Fruit fly (Drosophila melanogaster) whole organism, embryonic: ENCODE results near the gene CG17097.
A peak's percentile ranks its signal among the peaks of the same experiment; 100 is the strongest.

Experiments used
- CG10565 ChIP-seq: fragments of 200-800 bp; sonication (Bioruptor generic); optimal IDR thresholded peaks from 3 replicates; lab custom pipeline; 2016; ENCODE audit warnings: missing biosample characterization, mild to moderate bottlenecking, missing genetic modification characterization
- CG11695 ChIP-seq: fragments of 200-800 bp; sonication (Bioruptor generic); IDR thresholded peaks from 3 replicates; pipeline ENCODE4 v1.3.6; 2022; ENCODE audit warnings: missing biosample characterization, missing genetic modification characterization
- CG12071 ChIP-seq: fragments of 200-800 bp; sonication (Bioruptor generic); optimal IDR thresholded peaks from 3 replicates; lab custom pipeline; 2018; ENCODE audit warnings: missing biosample characterization, mild to moderate bottlenecking, missing genetic modification characterization
- CG12299 ChIP-seq: fragments of 200-800 bp; sonication (Bioruptor generic); optimal IDR thresholded peaks from 2 replicates; lab custom pipeline; 2018; ENCODE audit warnings: missing biosample characterization, mild to moderate bottlenecking, missing genetic modification characterization
- CG13123 ChIP-seq: fragments of 200-800 bp; sonication (Bioruptor generic); optimal IDR thresholded peaks from 2 replicates; lab custom pipeline; 2016; ENCODE audit warnings: missing biosample characterization, missing genetic modification characterization
- CG13287 ChIP-seq: fragments of 200-800 bp; sonication (Bioruptor generic); IDR thresholded peaks from 2 replicates; pipeline ENCODE4 v1.3.6; 2022; ENCODE audit warnings: missing biosample characterization, missing genetic modification characterization; ENCODE audit not compliant: partially characterized antibody
- CG13624 ChIP-seq: fragments of 200-800 bp; sonication (Bioruptor generic); optimal IDR thresholded peaks from 2 replicates; lab custom pipeline; 2016; ENCODE audit warnings: missing biosample characterization, missing genetic modification characterization
- CG13775 ChIP-seq: fragments of 200-800 bp; sonication (Bioruptor generic); optimal IDR thresholded peaks from 3 replicates; lab custom pipeline; 2017; ENCODE audit warnings: missing biosample characterization, mild to moderate bottlenecking, missing genetic modification characterization
- CG13894 ChIP-seq: fragments of 200-800 bp; sonication (Bioruptor generic); optimal IDR thresholded peaks from 3 replicates; lab custom pipeline; 2018; ENCODE audit warnings: missing biosample characterization, mild to moderate bottlenecking, missing genetic modification characterization, moderate library complexity
- CG14014 ChIP-seq: fragments of 200-800 bp; sonication (Bioruptor generic); IDR thresholded peaks from 2 replicates; pipeline ENCODE4 v1.3.6; 2022; ENCODE audit warnings: missing biosample characterization, missing genetic modification characterization
- CG17328 ChIP-seq: fragments of 200-800 bp; sonication (Bioruptor generic); IDR thresholded peaks from 2 replicates; pipeline ENCODE4 v1.3.6; 2022; ENCODE audit warnings: missing biosample characterization, missing genetic modification characterization
- CG18476 ChIP-seq: fragments of 200-800 bp; sonication (Bioruptor generic); optimal IDR thresholded peaks from 2 replicates; lab custom pipeline; 2016; ENCODE audit warnings: missing biosample characterization, mild to moderate bottlenecking, missing genetic modification characterization
- CG2199 ChIP-seq: fragments of 200-800 bp; sonication (Bioruptor generic); IDR thresholded peaks from 3 replicates; pipeline ENCODE4 v1.3.6; 2022; ENCODE audit warnings: missing biosample characterization, missing genetic modification characterization
- CG4360 ChIP-seq: fragments of 200-800 bp; sonication (Bioruptor generic); IDR thresholded peaks from 2 replicates; pipeline ENCODE4 v1.3.6; 2022; ENCODE audit warnings: missing biosample characterization, missing genetic modification characterization
- CG4854 ChIP-seq: fragments of 200-800 bp; sonication (Bioruptor generic); optimal IDR thresholded peaks from 2 replicates; lab custom pipeline; 2016; ENCODE audit warnings: missing biosample characterization, missing genetic modification characterization, inconsistent platforms
- CG5180 ChIP-seq: fragments of 200-800 bp; sonication (Bioruptor generic); optimal IDR thresholded peaks from 3 replicates; lab custom pipeline; 2017; ENCODE audit warnings: missing biosample characterization, missing genetic modification characterization, mild to moderate bottlenecking, moderate library complexity, missing genetic modification reagents
- CG6791 ChIP-seq: fragments of 200-800 bp; sonication (Bioruptor generic); IDR thresholded peaks from 3 replicates; pipeline ENCODE4 v1.3.6; 2022; ENCODE audit warnings: missing biosample characterization, missing genetic modification characterization; ENCODE audit not compliant: partially characterized antibody
- D19A ChIP-seq: fragments of 200-800 bp; optimal IDR thresholded peaks from 3 replicates; lab custom pipeline; 2019; ENCODE audit warnings: missing biosample characterization, mild to moderate bottlenecking, missing genetic modification characterization, moderate library complexity
- GATAe ChIP-seq: fragments of 200-800 bp; sonication (Bioruptor generic); conservative IDR thresholded peaks from 2 replicates; pipeline ENCODE4 v1.3.6; 2022; ENCODE audit warnings: missing biosample characterization, missing genetic modification characterization
- Gug ChIP-seq: fragments of 200-800 bp; sonication (Bioruptor generic); IDR thresholded peaks from 4 replicates; pipeline ENCODE4 v1.3.6; 2022; ENCODE audit warnings: missing biosample characterization, missing genetic modification characterization
- H2.0 ChIP-seq: fragments of 200-800 bp; sonication (Bioruptor generic); IDR thresholded peaks from 2 replicates; pipeline ENCODE4 v1.3.6; 2022; ENCODE audit warnings: missing biosample characterization, missing genetic modification characterization
- HLHmδ ChIP-seq: fragments of 200-800 bp; sonication (Bioruptor generic); optimal IDR thresholded peaks from 2 replicates; lab custom pipeline; 2018; ENCODE audit warnings: missing biosample characterization, mild to moderate bottlenecking, missing genetic modification characterization, moderate library complexity
- Hand ChIP-seq: fragments of 200-800 bp; sonication (Bioruptor generic); optimal IDR thresholded peaks from 2 replicates; lab custom pipeline; 2017; ENCODE audit warnings: mild to moderate bottlenecking, missing biosample characterization, missing genetic modification reagents, missing genetic modification characterization
- Kr ChIP-seq: fragments of 200-800 bp; sonication (Bioruptor generic); optimal IDR thresholded peaks from 2 replicates; lab custom pipeline; 2017; ENCODE audit warnings: missing biosample characterization, mild to moderate bottlenecking, missing genetic modification characterization
- Lhr ChIP-seq: fragments of 200-800 bp; sonication (Bioruptor generic); optimal IDR thresholded peaks from 3 replicates; lab custom pipeline; 2017; ENCODE audit warnings: mild to moderate bottlenecking, missing biosample characterization, missing genetic modification reagents, missing genetic modification characterization
- Max ChIP-seq: fragments of 200-800 bp; sonication (Bioruptor generic); optimal IDR thresholded peaks from 2 replicates; lab custom pipeline; 2016; ENCODE audit warnings: missing biosample characterization, mild to moderate bottlenecking, missing genetic modification characterization
- Med ChIP-seq: fragments of 200-800 bp; sonication (Bioruptor generic); peaks from one replicate; lab custom pipeline; 2016; ENCODE audit warnings: missing biosample characterization, missing genetic modification characterization, mild to moderate bottlenecking, inconsistent platforms, moderate library complexity
- Rfx ChIP-seq: fragments of 200-800 bp; sonication (Bioruptor generic); IDR thresholded peaks from 2 replicates; pipeline ENCODE4 v1.3.6; 2022; ENCODE audit warnings: missing biosample characterization, missing genetic modification characterization
- Six4 ChIP-seq: fragments of 200-800 bp; sonication (Bioruptor generic); optimal IDR thresholded peaks from 2 replicates; lab custom pipeline; 2016; ENCODE audit warnings: missing biosample characterization, missing genetic modification characterization
- ac ChIP-seq: fragments of 200-800 bp; sonication (Bioruptor generic); optimal IDR thresholded peaks from 3 replicates; lab custom pipeline; 2017; ENCODE audit warnings: missing biosample characterization, mild to moderate bottlenecking, missing genetic modification characterization
- cad ChIP-seq: fragments of >200 bp; optimal IDR thresholded peaks from 2 replicates; lab custom pipeline; 2017; ENCODE audit warnings: missing biosample characterization, missing genetic modification characterization
- crol ChIP-seq: fragments of 200-800 bp; sonication (Bioruptor generic); IDR thresholded peaks from 2 replicates; pipeline ENCODE4 v1.3.6; 2022; ENCODE audit warnings: missing biosample characterization, missing genetic modification characterization
- hth ChIP-seq: fragments of >200 bp; optimal IDR thresholded peaks from 2 replicates; lab custom pipeline; 2017; ENCODE audit warnings: inconsistent platforms
- kni ChIP-seq: fragments of 200-800 bp; sonication (Bioruptor generic); optimal IDR thresholded peaks from 3 replicates; lab custom pipeline; 2017; ENCODE audit warnings: mild to moderate bottlenecking, missing biosample characterization, missing genetic modification reagents, missing genetic modification characterization
- luna ChIP-seq: fragments of 200-800 bp; sonication (Bioruptor generic); optimal IDR thresholded peaks from 2 replicates; lab custom pipeline; 2016; ENCODE audit warnings: missing biosample characterization, missing genetic modification characterization
- odd ChIP-seq: fragments of 200-800 bp; sonication (Bioruptor generic); optimal IDR thresholded peaks from 2 replicates; lab custom pipeline; 2017; ENCODE audit warnings: missing biosample characterization, mild to moderate bottlenecking, missing genetic modification characterization
- pros ChIP-seq: fragments of 200-800 bp; sonication (Bioruptor generic); optimal IDR thresholded peaks from 3 replicates; lab custom pipeline; 2019; ENCODE audit warnings: missing biosample characterization, mild to moderate bottlenecking, missing genetic modification characterization, moderate library complexity
- sd ChIP-seq: fragments of 200-800 bp; sonication (Bioruptor generic); optimal IDR thresholded peaks from 3 replicates; lab custom pipeline; 2018; ENCODE audit warnings: missing biosample characterization, mild to moderate bottlenecking, missing genetic modification characterization, moderate library complexity
- sens ChIP-seq: fragments of 200-800 bp; sonication (Bioruptor generic); peaks from one replicate; lab custom pipeline; 2016; ENCODE audit warnings: missing biosample characterization, missing genetic modification characterization
- sob ChIP-seq: fragments of 200-800 bp; sonication (Bioruptor generic); IDR thresholded peaks from 2 replicates; pipeline ENCODE4 v1.3.6; 2022; ENCODE audit warnings: missing biosample characterization, missing genetic modification characterization
- tin ChIP-seq: fragments of 200-800 bp; sonication (Bioruptor generic); optimal IDR thresholded peaks from 3 replicates; lab custom pipeline; 2016; ENCODE audit warnings: missing biosample characterization, missing genetic modification characterization
- twi ChIP-seq: fragments of 200-800 bp; optimal IDR thresholded peaks from 2 replicates; lab custom pipeline; 2019; ENCODE audit warnings: missing biosample characterization, mild to moderate bottlenecking, missing genetic modification characterization, moderate library complexity
- zen ChIP-seq: fragments of 200-800 bp; sonication (Bioruptor generic); optimal IDR thresholded peaks from 3 replicates; lab custom pipeline; 2018; ENCODE audit warnings: missing biosample characterization, mild to moderate bottlenecking, missing genetic modification characterization, moderate library complexity
- zen2 ChIP-seq: fragments of 200-800 bp; sonication (Bioruptor generic); IDR thresholded peaks from 3 replicates; pipeline ENCODE4 v1.3.6; 2022; ENCODE audit warnings: missing biosample characterization, missing genetic modification characterization; ENCODE audit not compliant: partially characterized antibody

CG17097 gene

DNA sequence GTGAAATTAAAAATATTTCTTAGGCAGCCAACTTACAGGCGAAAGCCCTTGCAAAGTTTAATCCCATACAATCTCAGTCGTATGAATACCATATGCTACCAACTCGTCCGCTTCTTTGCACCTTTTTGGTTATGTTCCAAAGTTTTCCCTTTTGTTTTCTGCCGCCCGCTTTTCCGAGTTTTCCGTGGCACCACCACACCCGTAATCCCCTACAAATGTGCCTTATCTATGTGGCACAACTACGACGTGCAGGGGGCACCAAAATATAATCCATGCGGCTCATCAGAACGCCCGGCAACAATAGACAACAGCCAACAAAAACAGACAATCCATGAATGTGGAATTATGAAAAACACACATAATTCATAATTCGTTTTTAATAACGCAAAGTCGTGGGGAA lies 38.5 kb upstream of the CG17097 start (continued):
- TF ChIP-seq CG4854 (GFP tag; lab: Kevin White, UChicago) (no peak), luna (no peak), crol (GFP tag; lab: Robert Waterston, UW) (peak; percentile 69; the same call in 1 of the 2 replicates)

dm6 chr2L:10608662-10609262 lies 37.5 kb upstream of the CG17097 start:
- TF ChIP-seq zen (tag; lab: Kevin White, UChicago) (peak; percentile 69), Six4 (GFP tag; lab: Kevin White, UChicago) (no peak), twi (tag; lab: Kevin White, UChicago) (peak; percentile 84), CG12071 (GFP tag; lab: Kevin White, UChicago) (no peak), HLHmδ (GFP tag; lab: Kevin White, UChicago) (peak; percentile 41), Kr (GFP tag; lab: Kevin White, UChicago) (peak; percentile 63), sob (no peak), CG6791 (GFP tag; lab: Robert Waterston, UW) (0 out of 3 replicates have a peak, but pooled peaks have one; percentile 27), CG2199 (peak; percentile 61; the same call in 1 of the 3 replicates), Hand (GFP tag; lab: Kevin White, UChicago) (no peak), D19A (tag; lab: Kevin White, UChicago) (peak; percentile 4), CG17328 (GFP tag; lab: Robert Waterston, UW) (no peak), cad (GFP tag; lab: Kevin White, UChicago) (no peak), sd (tag; lab: Kevin White, UChicago) (peak; percentile 22), kni (GFP tag; lab: Kevin White, UChicago) (peak; percentile 71), CG18476 (GFP tag; lab: Kevin White, UChicago) (peak; percentile 7), CG13894 (tag; lab: Kevin White, UChicago) (peak; percentile 7), sens (GFP tag; lab: Kevin White, UChicago) (peak; percentile 55), hth (lab: Kevin White, UChicago) (peak; percentile 16), pros (GFP tag; lab: Kevin White, UChicago) (peak; percentile 98), Gug (GFP tag; lab: Robert Waterston, UW) (no peak), GATAe (no peak), Max (GFP tag; lab: Kevin White, UChicago) (no peak)

DNA sequence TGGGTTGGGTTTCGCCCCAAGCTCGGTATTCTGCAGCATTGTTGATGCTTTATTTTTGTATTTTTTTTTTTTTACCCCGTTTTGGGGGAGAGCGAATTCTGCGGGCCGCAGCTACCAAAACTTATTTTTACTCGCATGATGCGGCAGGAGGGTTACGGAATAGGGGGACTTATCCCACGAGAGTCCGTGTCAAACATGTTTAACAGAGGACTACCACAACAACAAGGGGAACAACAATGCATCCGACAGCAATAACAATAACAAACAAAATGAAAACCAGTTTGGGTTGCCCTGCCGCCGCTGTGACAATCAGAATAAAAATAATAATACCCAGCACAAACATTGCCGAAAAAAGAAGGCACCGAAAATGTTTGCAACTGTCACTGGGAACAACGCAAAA lies 33.1 kb upstream of the CG17097 start:
- TF ChIP-seq CG4360 (GFP tag; lab: Robert Waterston, UW) (peak; percentile 74), CG2199 (0 out of 3 replicates have a peak, but pooled peaks have one; percentile 23), CG14014 (GFP tag; lab: Robert Waterston, UW) (no peak), zen2 (GFP tag; lab: Robert Waterston, UW) (no peak), CG13894 (tag; lab: Kevin White, UChicago) (peak; percentile 37), Med (GFP tag; lab: Kevin White, UChicago) (peak; percentile 15), CG5180 (GFP tag; lab: Kevin White, UChicago) (peak; percentile 49)

DNA sequence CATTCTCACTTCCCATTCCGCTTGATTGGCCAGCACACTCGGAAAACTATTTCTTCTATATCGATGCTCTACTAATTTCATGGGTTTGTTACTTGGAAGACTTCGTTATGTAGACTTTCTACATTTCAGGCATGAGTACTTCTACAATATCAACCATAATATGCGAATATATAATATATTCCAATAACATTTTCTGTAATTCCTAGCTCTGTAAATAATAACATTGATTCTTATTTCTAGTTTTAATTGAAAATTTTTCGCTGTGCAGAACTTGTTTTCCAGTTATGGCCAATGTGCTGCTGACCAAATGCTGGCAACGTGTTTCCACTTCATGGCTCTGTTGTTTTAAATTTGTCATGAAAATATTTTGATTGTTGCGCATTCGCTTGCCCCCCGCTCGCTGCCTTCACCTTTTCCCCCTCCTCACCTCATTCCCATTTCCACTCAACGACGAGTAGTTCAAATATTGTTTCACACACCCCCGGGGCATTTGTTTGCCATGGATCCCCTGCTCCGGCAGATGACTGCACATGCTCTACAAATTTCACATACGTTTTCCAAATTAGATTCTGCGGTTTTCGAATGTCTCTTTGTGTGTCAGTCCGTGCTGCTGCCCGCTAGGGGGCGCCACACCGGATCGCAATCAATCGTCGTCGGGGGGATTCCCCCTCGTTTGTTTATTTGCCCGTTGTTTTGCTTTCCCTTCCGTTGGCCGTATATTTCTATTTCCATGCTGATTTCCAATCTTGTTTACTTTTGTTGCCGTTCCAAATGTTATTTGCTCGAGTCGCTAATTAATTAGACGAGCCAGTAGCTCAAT lies 31.3 kb upstream of the CG17097 start:
- TF ChIP-seq H2.0 (GFP tag; lab: Robert Waterston, UW) = no peak
- TF ChIP-seq CG11695 (GFP tag; lab: Robert Waterston, UW) = no peak
- no peak for TF ChIP-seq CG13287 (GFP tag; lab: Robert Waterston, UW)
- no peak for TF ChIP-seq CG13775
- TF ChIP-seq CG13123 (GFP tag; lab: Kevin White, UChicago) = no peak
- no peak for TF ChIP-seq CG13624
- peak; percentile 22 for TF ChIP-seq odd (GFP tag; lab: Kevin White, UChicago)
- TF ChIP-seq tin = no peak
- 0 out of 2 replicates have a peak, but pooled peaks have one; percentile 4 for TF ChIP-seq Rfx (GFP tag; lab: Robert Waterston, UW)
- no peak for TF ChIP-seq CG12299
- no peak for TF ChIP-seq Lhr (GFP tag; lab: Kevin White, UChicago)
- no peak for TF ChIP-seq CG10565 (GFP tag; lab: Kevin White, UChicago)
- no peak for TF ChIP-seq ac (GFP tag; lab: Kevin White, UChicago)
